4 fruit fly cellular contexts compared by ENCODE assay signal in genomic region chr3R:19156670-19157402, dm6.
TF ChIP-seq lines count a peak whose summit lies in the region.

nanos (plus strand) TSS chr3R:19157238.

TF ChIP-seq in whole organism, adult, 20 proteins besides CTCF, POLR2A, EP300 and RAD21 (continued from another document):
- TF ChIP-seq CG5204 (GFP tag; optimal IDR thresholded peaks at IDR 0.05; lab: Kevin White, UChicago) (no peak), pad (GFP tag; optimal IDR thresholded peaks at IDR 0.05; lab: Kevin White, UChicago) (peak; percentile 78)

TF ChIP-seq in whole organism, embryonic, 481 proteins besides CTCF, POLR2A, EP300 and RAD21 (continued from another document and continues in another):
- TF ChIP-seq CG30403 (GFP tag; optimal IDR thresholded peaks at IDR 0.05; lab: Kevin White, UChicago), result peak; percentile 57
- TF ChIP-seq Opbp (GFP tag; IDR thresholded peaks at IDR 0.05; lab: Robert Waterston, UW; ENCODE audit: partially characterized antibody), result peak; percentile 99
- peak; percentile 15 for TF ChIP-seq unpg (GFP tag; optimal IDR thresholded peaks at IDR 0.05; lab: Kevin White, UChicago)
- no peak for TF ChIP-seq jing (GFP tag; optimal IDR thresholded peaks at IDR 0.05; lab: Kevin White, UChicago)
- no peak for TF ChIP-seq CG17568 (GFP tag; optimal IDR thresholded peaks at IDR 0.05; lab: Kevin White, UChicago)
- TF ChIP-seq hkb (optimal IDR thresholded peaks at IDR 0.05; lab: Kevin White, UChicago), result no peak
- TF ChIP-seq hkb (GFP tag; IDR thresholded peaks at IDR 0.05; lab: Robert Waterston, UW), result peak; percentile 51
- peak; percentile 59 for TF ChIP-seq Adf1 (GFP tag; IDR thresholded peaks at IDR 0.05; lab: Robert Waterston, UW)
- TF ChIP-seq ind (GFP tag; optimal IDR thresholded peaks at IDR 0.05; lab: Kevin White, UChicago), result peak; percentile 64
- TF ChIP-seq Taf1 (GFP tag; IDR thresholded peaks at IDR 0.05; lab: Robert Waterston, UW), result no peak
- TF ChIP-seq CG8924 (tag; optimal IDR thresholded peaks at IDR 0.05; lab: Kevin White, UChicago), result peak; percentile 21
- TF ChIP-seq btn (GFP tag; optimal IDR thresholded peaks at IDR 0.05; lab: Kevin White, UChicago), result no peak
- peak; percentile 13 for TF ChIP-seq lbe (GFP tag; optimal IDR thresholded peaks at IDR 0.05; lab: Kevin White, UChicago)
- peak; percentile 99 for TF ChIP-seq CG34224 (GFP tag; IDR thresholded peaks at IDR 0.05; lab: Robert Waterston, UW; ENCODE audit: partially characterized antibody)
- no peak for TF ChIP-seq Oaz (GFP tag; IDR thresholded peaks at IDR 0.05; lab: Robert Waterston, UW)
- TF ChIP-seq lola (GFP tag; optimal IDR thresholded peaks at IDR 0.05; lab: Kevin White, UChicago), result peak in 1 of 3 experiments; percentile 29
- no peak for TF ChIP-seq prd (optimal IDR thresholded peaks at IDR 0.05; lab: Kevin White, UChicago)
- TF ChIP-seq prd (GFP tag; IDR thresholded peaks at IDR 0.05; lab: Robert Waterston, UW), result peak; percentile 64
- no peak for TF ChIP-seq CG2199 (GFP tag; IDR thresholded peaks at IDR 0.05; lab: Robert Waterston, UW)
- no peak for TF ChIP-seq CG12071 (GFP tag; optimal IDR thresholded peaks at IDR 0.05; lab: Kevin White, UChicago)
- TF ChIP-seq CG6765 (GFP tag; optimal IDR thresholded peaks at IDR 0.05; lab: Kevin White, UChicago), result no peak
- TF ChIP-seq Hr78 (GFP tag; optimal IDR thresholded peaks at IDR 0.05; lab: Kevin White, UChicago), result peak in 1 of 2 experiments; percentile 57
- TF ChIP-seq cg (GFP tag; optimal IDR thresholded peaks at IDR 0.05; lab: Kevin White, UChicago), result no peak
- TF ChIP-seq NC2β (GFP tag; optimal IDR thresholded peaks at IDR 0.05; lab: Kevin White, UChicago), result peak; percentile 56
- no peak for TF ChIP-seq pan (optimal IDR thresholded peaks at IDR 0.05; lab: Kevin White, UChicago)
- TF ChIP-seq pan (GFP tag; optimal IDR thresholded peaks at IDR 0.05 in 1 of 2, IDR thresholded peaks at IDR 0.05 in 1 of 2), result no peak
- peak; percentile 33 for TF ChIP-seq CG3281 (GFP tag; optimal IDR thresholded peaks at IDR 0.05; lab: Kevin White, UChicago)
- TF ChIP-seq gfzf (GFP tag; optimal IDR thresholded peaks at IDR 0.05; lab: Kevin White, UChicago), result peak; percentile 41
- no peak for TF ChIP-seq ATbp (GFP tag; optimal IDR thresholded peaks at IDR 0.05; lab: Kevin White, UChicago)
- peak; percentile 99 for TF ChIP-seq CG16813 (GFP tag; IDR thresholded peaks at IDR 0.05; lab: Robert Waterston, UW; ENCODE audit: partially characterized antibody)
- TF ChIP-seq pros (GFP tag; optimal IDR thresholded peaks at IDR 0.05; lab: Kevin White, UChicago), result no peak
- no peak; the same call in 1 of the 2 replicates for TF ChIP-seq CG14667 (GFP tag; IDR thresholded peaks at IDR 0.05; lab: Robert Waterston, UW)
- TF ChIP-seq CG2120 (GFP tag; optimal IDR thresholded peaks at IDR 0.05; lab: Kevin White, UChicago), result peak; percentile 83
- no peak for TF ChIP-seq CG11696 (GFP tag; IDR thresholded peaks at IDR 0.05; lab: Robert Waterston, UW)
- peak; percentile 34 for TF ChIP-seq CG12744 (GFP tag; optimal IDR thresholded peaks at IDR 0.05; lab: Kevin White, UChicago)
- no peak for TF ChIP-seq nau (GFP tag; optimal IDR thresholded peaks at IDR 0.05; lab: Kevin White, UChicago)
- TF ChIP-seq CG10543 (GFP tag; optimal IDR thresholded peaks at IDR 0.05; lab: Kevin White, UChicago), result peak; percentile 67
- peak; percentile 36 for TF ChIP-seq CG16815 (GFP tag; optimal IDR thresholded peaks at IDR 0.05; lab: Kevin White, UChicago)
- peak; percentile 58 for TF ChIP-seq CG12942 (GFP tag; optimal IDR thresholded peaks at IDR 0.05; lab: Kevin White, UChicago)
- peak; percentile 70 for TF ChIP-seq NfI (GFP tag; optimal IDR thresholded peaks at IDR 0.05; lab: Kevin White, UChicago)
- no peak for TF ChIP-seq Asciz (GFP tag; optimal IDR thresholded peaks at IDR 0.05; lab: Kevin White, UChicago)
- TF ChIP-seq wor (GFP tag; IDR thresholded peaks at IDR 0.05; lab: Robert Waterston, UW), result no peak
- TF ChIP-seq CG1792 (GFP tag; optimal IDR thresholded peaks at IDR 0.05; lab: Kevin White, UChicago), result peak; percentile 11

TF ChIP-seq in whole organism, prepupa, 60 proteins besides CTCF, POLR2A, EP300 and RAD21 (continued from another document):
- TF ChIP-seq Gug (GFP tag; IDR thresholded peaks at IDR 0.05; lab: Robert Waterston, UW), result peak; percentile 25; the same call in 1 of the 2 replicates
- TF ChIP-seq ss (GFP tag; optimal IDR thresholded peaks at IDR 0.05; lab: Kevin White, UChicago), result no peak
- peak; percentile 52 for TF ChIP-seq Sox14 (GFP tag; optimal IDR thresholded peaks at IDR 0.05; lab: Kevin White, UChicago)
- TF ChIP-seq svp (GFP tag; lab: Kevin White, UChicago), result no peak
- TF ChIP-seq CG34406 (GFP tag; optimal IDR thresholded peaks at IDR 0.05; lab: Kevin White, UChicago), result no peak
- TF ChIP-seq eg (GFP tag; IDR thresholded peaks at IDR 0.05; lab: Robert Waterston, UW), result peak; percentile 33; the same call in 1 of the 3 replicates
- TF ChIP-seq CG10631 (GFP tag; optimal IDR thresholded peaks at IDR 0.05; lab: Kevin White, UChicago), result peak; percentile 56
- TF ChIP-seq Smox (GFP tag; optimal IDR thresholded peaks at IDR 0.05; lab: Kevin White, UChicago), result peak; percentile 1
- no peak for TF ChIP-seq Hr4 (GFP tag; optimal IDR thresholded peaks at IDR 0.05; lab: Kevin White, UChicago)
- no peak for TF ChIP-seq spab (GFP tag; optimal IDR thresholded peaks at IDR 0.05; lab: Kevin White, UChicago)
- peak; percentile 29 for TF ChIP-seq Ets21C (GFP tag; optimal IDR thresholded peaks at IDR 0.05; lab: Kevin White, UChicago)
- no peak for TF ChIP-seq Sox102F (GFP tag; optimal IDR thresholded peaks at IDR 0.05; lab: Kevin White, UChicago)
- TF ChIP-seq CG6808 (GFP tag; optimal IDR thresholded peaks at IDR 0.05; lab: Kevin White, UChicago), result no peak
- TF ChIP-seq Hr38 (GFP tag; optimal IDR thresholded peaks at IDR 0.05; lab: Kevin White, UChicago), result no peak
- no peak for TF ChIP-seq CG8319 (GFP tag; optimal IDR thresholded peaks at IDR 0.05; lab: Kevin White, UChicago)
- TF ChIP-seq CG3919 (GFP tag; optimal IDR thresholded peaks at IDR 0.05; lab: Kevin White, UChicago), result peak; percentile 58
- peak; percentile 46 for TF ChIP-seq Hr39 (GFP tag; optimal IDR thresholded peaks at IDR 0.05; lab: Kevin White, UChicago)
- peak; percentile 27 for TF ChIP-seq OdsH (GFP tag; optimal IDR thresholded peaks at IDR 0.05; lab: Kevin White, UChicago)
- TF ChIP-seq Eip75B (GFP tag; optimal IDR thresholded peaks at IDR 0.05; lab: Kevin White, UChicago), result peak; percentile 21
- TF ChIP-seq CG7368 (GFP tag; optimal IDR thresholded peaks at IDR 0.05; lab: Kevin White, UChicago), result no peak
- TF ChIP-seq topi (GFP tag; optimal IDR thresholded peaks at IDR 0.05; lab: Kevin White, UChicago), result peak; percentile 39
- TF ChIP-seq fd59A (GFP tag; optimal IDR thresholded peaks at IDR 0.05; lab: Kevin White, UChicago), result no peak
- TF ChIP-seq CG6163 (GFP tag; IDR thresholded peaks at IDR 0.05; lab: Robert Waterston, UW), result peak; percentile 72; the same call in 2 of the 3 replicates
- peak; percentile 3 for TF ChIP-seq acj6 (GFP tag; optimal IDR thresholded peaks at IDR 0.05; lab: Kevin White, UChicago)
- no peak for TF ChIP-seq Ets96B (tag; optimal IDR thresholded peaks at IDR 0.05; lab: Kevin White, UChicago)
- TF ChIP-seq Eip78C (GFP tag; lab: Kevin White, UChicago), result no peak
- TF ChIP-seq Met (GFP tag; optimal IDR thresholded peaks at IDR 0.05; lab: Kevin White, UChicago), result no peak
- peak; percentile 11 for TF ChIP-seq CG6792 (GFP tag; optimal IDR thresholded peaks at IDR 0.05; lab: Kevin White, UChicago)
- no peak for TF ChIP-seq dsx (GFP tag; optimal IDR thresholded peaks at IDR 0.05; lab: Kevin White, UChicago; ENCODE audit: poor library complexity, severe bottlenecking)
- TF ChIP-seq CG4318 (GFP tag; optimal IDR thresholded peaks at IDR 0.05; lab: Kevin White, UChicago), result no peak
- TF ChIP-seq CG8119 (GFP tag; IDR thresholded peaks at IDR 0.05; lab: Robert Waterston, UW), result no peak; the same call in 2 of the 3 replicates
- peak; percentile 18 for TF ChIP-seq CG1621 (tag; optimal IDR thresholded peaks at IDR 0.05; lab: Kevin White, UChicago)
- peak; percentile 21 for TF ChIP-seq CG32006 (GFP tag; optimal IDR thresholded peaks at IDR 0.05; lab: Kevin White, UChicago)
- TF ChIP-seq CG6854 (GFP tag; optimal IDR thresholded peaks at IDR 0.05; lab: Kevin White, UChicago), result no peak
- TF ChIP-seq Lpt (GFP tag; optimal IDR thresholded peaks at IDR 0.05; lab: Kevin White, UChicago), result no peak
- TF ChIP-seq CG15336 (GFP tag; IDR thresholded peaks at IDR 0.05; lab: Robert Waterston, UW), result no peak
- TF ChIP-seq CG11294 (GFP tag; IDR thresholded peaks at IDR 0.05; lab: Robert Waterston, UW), result no peak

TF ChIP-seq in whole organism, wandering third instar larva, 38 proteins besides CTCF, POLR2A, EP300 and RAD21 (continued from another document):
- TF ChIP-seq Rel (GFP tag; optimal IDR thresholded peaks at IDR 0.05; lab: Kevin White, UChicago) (no peak), Rel (tag; optimal IDR thresholded peaks at IDR 0.05; lab: Kevin White, UChicago) (peak; percentile 59), sage (GFP tag; optimal IDR thresholded peaks at IDR 0.05; lab: Kevin White, UChicago) (no peak), foxo (GFP tag; optimal IDR thresholded peaks at IDR 0.05; lab: Kevin White, UChicago) (peak in 1 of 2 experiments; percentile 67), HLH106 (tag; optimal IDR thresholded peaks at IDR 0.05; lab: Kevin White, UChicago) (peak; percentile 64), Hr78 (GFP tag; optimal IDR thresholded peaks at IDR 0.05; lab: Kevin White, UChicago) (no peak), h (GFP tag; optimal IDR thresholded peaks at IDR 0.05; lab: Kevin White, UChicago) (peak; percentile 74), usp (GFP tag; optimal IDR thresholded peaks at IDR 0.05; lab: Kevin White, UChicago) (no peak), Abd-B (GFP tag; optimal IDR thresholded peaks at IDR 0.05; lab: Kevin White, UChicago) (no peak), Dfd (GFP tag; optimal IDR thresholded peaks at IDR 0.05; lab: Kevin White, UChicago) (no peak), ey (GFP tag; optimal IDR thresholded peaks at IDR 0.05; lab: Kevin White, UChicago) (peak; percentile 50), tai (GFP tag; optimal IDR thresholded peaks at IDR 0.05; lab: Kevin White, UChicago) (no peak), GATAd (GFP tag; optimal IDR thresholded peaks at IDR 0.05; lab: Kevin White, UChicago) (peak; percentile 42), CG32264 (GFP tag; optimal IDR thresholded peaks at IDR 0.05; lab: Kevin White, UChicago) (peak; percentile 15), Dif (GFP tag; optimal IDR thresholded peaks at IDR 0.05; lab: Kevin White, UChicago; ENCODE audit: partially characterized antibody) (no peak), dl (GFP tag; optimal IDR thresholded peaks at IDR 0.05; lab: Kevin White, UChicago; ENCODE audit: insufficient read depth in 1 of 2, partially characterized antibody in 2 of 2) (no peak)
